Fruit fly (Drosophila melanogaster): Measurements from ENCODE around the gene asun.

DNA sequence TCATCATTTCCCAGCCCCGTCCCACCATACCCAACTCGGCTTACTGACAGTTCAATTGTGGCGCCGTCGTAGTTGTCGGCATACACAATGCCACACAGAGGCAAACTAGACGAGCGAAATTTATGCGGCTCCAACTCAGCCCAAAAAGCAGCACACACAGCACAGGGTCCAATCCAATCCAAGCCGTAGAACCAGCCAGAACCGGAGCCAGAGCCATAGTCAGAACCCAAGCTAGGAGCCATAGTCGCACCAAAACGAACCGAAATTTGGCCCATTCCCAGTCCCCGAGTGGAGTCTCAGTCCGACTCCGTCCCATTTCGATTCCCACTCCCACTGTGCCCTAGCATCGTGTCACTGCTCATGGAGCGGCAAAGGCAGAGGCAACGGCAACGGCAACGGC, 43.2 kb upstream of the asun start:
- TF ChIP-seq psq (optimal IDR thresholded peaks at IDR 0.05) (no peak), pan (optimal IDR thresholded peaks at IDR 0.05) (no peak), CG8478 (optimal IDR thresholded peaks at IDR 0.05) (no peak)

Data from whole organism.